Fruit fly (Drosophila melanogaster) whole organism, embryonic: ENCODE measurements around the gene Hmbs.

ENCODE experiments used
- Abd-B ChIP-seq: fragments of 200-800 bp; sonication (Bioruptor generic); optimal IDR thresholded peaks from 2 replicates; lab custom pipeline; 2018; ENCODE audit warnings: missing biosample characterization, mild to moderate bottlenecking, missing genetic modification characterization, moderate library complexity
- BEAF-32 ChIP-seq: fragments of 200-800 bp; sonication (Bioruptor generic); optimal IDR thresholded peaks from 3 replicates; lab custom pipeline; 2017; ENCODE audit warnings: missing biosample characterization, missing genetic modification characterization, mild to moderate bottlenecking, moderate library complexity, missing genetic modification reagents
- Bdp1 ChIP-seq: fragments of 200-800 bp; sonication (Bioruptor generic); optimal IDR thresholded peaks from 3 replicates; lab custom pipeline; 2016; ENCODE audit warnings: missing biosample characterization, missing genetic modification characterization
- BtbVII ChIP-seq: fragments of 200-800 bp; sonication (Bioruptor generic); optimal IDR thresholded peaks from 3 replicates; lab custom pipeline; 2017; ENCODE audit warnings: missing biosample characterization, mild to moderate bottlenecking, missing genetic modification characterization
- CG1024 ChIP-seq: fragments of 200-800 bp; sonication (Bioruptor generic); IDR thresholded peaks from 2 replicates; pipeline ENCODE4 v1.3.6; 2022; ENCODE audit warnings: missing biosample characterization, missing genetic modification characterization
- CG11695 ChIP-seq: fragments of 200-800 bp; sonication (Bioruptor generic); IDR thresholded peaks from 3 replicates; pipeline ENCODE4 v1.3.6; 2022; ENCODE audit warnings: missing biosample characterization, missing genetic modification characterization
- CG12942 ChIP-seq: fragments of 200-800 bp; sonication (Bioruptor generic); optimal IDR thresholded peaks from 3 replicates; lab custom pipeline; 2016; ENCODE audit warnings: missing biosample characterization, missing genetic modification characterization
- CG13424 ChIP-seq: fragments of 200-800 bp; sonication (Bioruptor generic); optimal IDR thresholded peaks from 2 replicates; lab custom pipeline; 2019; ENCODE audit warnings: missing biosample characterization, mild to moderate bottlenecking, missing genetic modification characterization, moderate library complexity
- CG16813 ChIP-seq: fragments of 200-800 bp; sonication (Bioruptor generic); IDR thresholded peaks from 3 replicates; pipeline ENCODE4 v1.3.6; 2022; ENCODE audit warnings: missing biosample characterization, missing genetic modification characterization; ENCODE audit not compliant: partially characterized antibody
- CG16863 ChIP-seq: fragments of 200-800 bp; sonication (Bioruptor generic); optimal IDR thresholded peaks from 3 replicates; lab custom pipeline; 2016; ENCODE audit warnings: missing biosample characterization, missing genetic modification characterization
- CG2199 ChIP-seq: fragments of 200-800 bp; sonication (Bioruptor generic); IDR thresholded peaks from 3 replicates; pipeline ENCODE4 v1.3.6; 2022; ENCODE audit warnings: missing biosample characterization, missing genetic modification characterization
- CG32772 ChIP-seq: fragments of 200-800 bp; sonication (Bioruptor generic); IDR thresholded peaks from 2 replicates; pipeline ENCODE4 v1.3.6; 2022; ENCODE audit warnings: missing biosample characterization, missing genetic modification characterization
- CG43689 ChIP-seq: fragments of 200-800 bp; sonication (Bioruptor generic); IDR thresholded peaks from 2 replicates; pipeline ENCODE4 v1.3.6; 2022; ENCODE audit warnings: missing biosample characterization, missing genetic modification characterization
- CG4617 ChIP-seq: fragments of 200-800 bp; sonication (Bioruptor generic); optimal IDR thresholded peaks from 3 replicates; lab custom pipeline; 2016; ENCODE audit warnings: missing biosample characterization, missing genetic modification characterization, borderline replicate concordance
- CG4820 ChIP-seq: fragments of 200-800 bp; sonication (Bioruptor generic); optimal IDR thresholded peaks from 3 replicates; lab custom pipeline; 2016; ENCODE audit warnings: missing biosample characterization, missing genetic modification characterization
- CG6683 ChIP-seq: fragments of 200-800 bp; sonication (Bioruptor generic); optimal IDR thresholded peaks from 2 replicates; lab custom pipeline; 2017; ENCODE audit warnings: missing biosample characterization, mild to moderate bottlenecking, missing genetic modification characterization, missing genetic modification reagents
- CG6689 ChIP-seq: fragments of 200-800 bp; sonication (Bioruptor generic); IDR thresholded peaks from 2 replicates; pipeline ENCODE4 v1.3.6; 2022; ENCODE audit warnings: missing biosample characterization, missing genetic modification characterization
- CG6791 ChIP-seq: fragments of 200-800 bp; sonication (Bioruptor generic); IDR thresholded peaks from 3 replicates; pipeline ENCODE4 v1.3.6; 2022; ENCODE audit warnings: missing biosample characterization, missing genetic modification characterization; ENCODE audit not compliant: partially characterized antibody
- CG6813 ChIP-seq: fragments of 200-800 bp; sonication (Bioruptor generic); optimal IDR thresholded peaks from 2 replicates; lab custom pipeline; 2017; ENCODE audit warnings: missing biosample characterization, missing genetic modification characterization, mild to moderate bottlenecking, moderate library complexity, missing genetic modification reagents
- CG7928 ChIP-seq: fragments of 200-800 bp; sonication (Bioruptor generic); optimal IDR thresholded peaks from 2 replicates; lab custom pipeline; 2017; ENCODE audit warnings: missing biosample characterization, mild to moderate bottlenecking, missing genetic modification characterization
- CG8089 ChIP-seq: fragments of 200-800 bp; sonication (Bioruptor generic); optimal IDR thresholded peaks from 3 replicates; lab custom pipeline; 2016; ENCODE audit warnings: missing biosample characterization, missing genetic modification characterization
- CG9437 ChIP-seq: fragments of 200-800 bp; sonication (Bioruptor generic); optimal IDR thresholded peaks from 2 replicates; lab custom pipeline; 2018; ENCODE audit warnings: missing biosample characterization, mild to moderate bottlenecking, missing genetic modification characterization
- CTCF ChIP-seq: fragments of 200-800 bp; sonication (Bioruptor generic); optimal IDR thresholded peaks from 2 replicates; lab custom pipeline; 2017; ENCODE audit warnings: missing biosample characterization, mild to moderate bottlenecking, missing genetic modification characterization, moderate library complexity
- D ChIP-seq, 2 experiments: fragments of 200-800 bp in 1 of 2; fragments of >200 bp in 1 of 2; sonication (Bioruptor generic) in 1 of 2; optimal IDR thresholded peaks; 2 replicates in 1 of 2; 3 replicates in 1 of 2; lab custom pipeline; 2017; ENCODE audit warnings: mild to moderate bottlenecking in 1 of 2, missing biosample characterization in 1 of 2, missing genetic modification characterization in 1 of 2, missing genetic modification reagents in 1 of 2
- Dek ChIP-seq: fragments of 200-800 bp; sonication (Bioruptor generic); optimal IDR thresholded peaks from 3 replicates; lab custom pipeline; 2019; ENCODE audit warnings: missing biosample characterization, mild to moderate bottlenecking, missing genetic modification characterization, moderate library complexity
- Dip2 ChIP-seq: fragments of 200-800 bp; sonication (Bioruptor generic); IDR thresholded peaks from 2 replicates; pipeline ENCODE4 v1.3.6; 2022; ENCODE audit warnings: missing biosample characterization, missing genetic modification characterization
- Dip3 ChIP-seq: fragments of 200-800 bp; sonication (Bioruptor generic); optimal IDR thresholded peaks from 3 replicates; lab custom pipeline; 2016; ENCODE audit warnings: missing biosample characterization, missing genetic modification characterization
- Gug ChIP-seq: fragments of 200-800 bp; sonication (Bioruptor generic); IDR thresholded peaks from 4 replicates; pipeline ENCODE4 v1.3.6; 2022; ENCODE audit warnings: missing biosample characterization, missing genetic modification characterization
- H15 ChIP-seq: fragments of 200-800 bp; sonication (Bioruptor generic); IDR thresholded peaks from 3 replicates; pipeline ENCODE4 v1.3.6; 2022; ENCODE audit warnings: missing biosample characterization, missing genetic modification characterization
- NC2α ChIP-seq: fragments of 200-800 bp; sonication (Bioruptor generic); optimal IDR thresholded peaks from 2 replicates; lab custom pipeline; 2016; ENCODE audit warnings: missing biosample characterization, missing genetic modification characterization
- Nf-YC ChIP-seq: fragments of 200-800 bp; optimal IDR thresholded peaks from 3 replicates; lab custom pipeline; 2019; ENCODE audit warnings: missing biosample characterization, mild to moderate bottlenecking, missing genetic modification characterization, moderate library complexity
- Optix ChIP-seq: fragments of 200-800 bp; sonication (Bioruptor generic); IDR thresholded peaks from 3 replicates; pipeline ENCODE4 v1.3.6; 2022; ENCODE audit warnings: missing biosample characterization, missing genetic modification characterization
- Ptx1 ChIP-seq: fragments of 200-800 bp; sonication (Bioruptor generic); IDR thresholded peaks from 2 replicates; pipeline ENCODE4 v1.3.6; 2022; ENCODE audit warnings: missing biosample characterization, missing genetic modification characterization
- Six4 ChIP-seq: fragments of 200-800 bp; sonication (Bioruptor generic); optimal IDR thresholded peaks from 2 replicates; lab custom pipeline; 2016; ENCODE audit warnings: missing biosample characterization, missing genetic modification characterization
- Sry-δ ChIP-seq: fragments of 200-800 bp; sonication (Bioruptor generic); optimal IDR thresholded peaks from 2 replicates; lab custom pipeline; 2016; ENCODE audit warnings: missing biosample characterization, missing genetic modification characterization
- Taf1 ChIP-seq: fragments of 200-800 bp; sonication (Bioruptor generic); IDR thresholded peaks from 2 replicates; pipeline ENCODE4 v1.3.6; 2022; ENCODE audit warnings: missing biosample characterization, missing genetic modification characterization
- Xbp1 ChIP-seq: fragments of 200-800 bp; sonication (Bioruptor generic); optimal IDR thresholded peaks from 3 replicates; lab custom pipeline; 2016; ENCODE audit warnings: missing biosample characterization, mild to moderate bottlenecking, missing genetic modification characterization
- al ChIP-seq: fragments of 200-800 bp; sonication (Bioruptor generic); IDR thresholded peaks from 2 replicates; pipeline ENCODE4 v1.3.6; 2022; ENCODE audit warnings: missing biosample characterization, missing genetic modification characterization
- bbx ChIP-seq: fragments of 200-800 bp; sonication (Bioruptor generic); IDR thresholded peaks from 2 replicates; pipeline ENCODE4 v1.3.6; 2022; ENCODE audit warnings: missing biosample characterization, missing genetic modification characterization; ENCODE audit not compliant: partially characterized antibody
- cas ChIP-seq: fragments of 200-800 bp; sonication (Bioruptor generic); IDR thresholded peaks from 2 replicates; pipeline ENCODE4 v1.3.6; 2022; ENCODE audit warnings: missing biosample characterization, missing genetic modification characterization
- crc ChIP-seq: fragments of 200-800 bp; sonication (Bioruptor generic); optimal IDR thresholded peaks from 2 replicates; lab custom pipeline; 2016; ENCODE audit warnings: missing biosample characterization, missing genetic modification characterization
- dati ChIP-seq: fragments of 200-800 bp; sonication (Bioruptor generic); IDR thresholded peaks from 2 replicates; pipeline ENCODE4 v1.3.6; 2022; ENCODE audit warnings: missing biosample characterization, missing genetic modification characterization
- fd3F ChIP-seq: fragments of 200-800 bp; sonication (Bioruptor generic); optimal IDR thresholded peaks from 2 replicates; lab custom pipeline; 2018; ENCODE audit warnings: missing biosample characterization, mild to moderate bottlenecking, missing genetic modification characterization, moderate library complexity
- gro ChIP-seq: fragments of 200-800 bp; sonication (Bioruptor generic); optimal IDR thresholded peaks from 2 replicates; lab custom pipeline; 2016; ENCODE audit warnings: missing biosample characterization, missing genetic modification characterization
- gt ChIP-seq: fragments of 200-800 bp; sonication (Bioruptor generic); IDR thresholded peaks from 2 replicates; pipeline ENCODE4 v1.3.6; 2022; ENCODE audit warnings: missing biosample characterization, missing genetic modification characterization
- her ChIP-seq: fragments of 200-800 bp; sonication (Bioruptor generic); optimal IDR thresholded peaks from 2 replicates; lab custom pipeline; 2016; ENCODE audit warnings: missing biosample characterization, missing genetic modification characterization
- lilli ChIP-seq: fragments of 200-800 bp; sonication (Bioruptor generic); optimal IDR thresholded peaks from 3 replicates; lab custom pipeline; 2016; ENCODE audit warnings: missing biosample characterization, missing genetic modification characterization
- nerfin-2 ChIP-seq: fragments of 200-800 bp; sonication (Bioruptor generic); IDR thresholded peaks from 2 replicates; pipeline ENCODE4 v1.3.6; 2022; ENCODE audit warnings: missing biosample characterization, missing genetic modification characterization; ENCODE audit not compliant: partially characterized antibody
- sug ChIP-seq: fragments of 200-800 bp; optimal IDR thresholded peaks from 2 replicates; lab custom pipeline; 2019; ENCODE audit warnings: missing biosample characterization, mild to moderate bottlenecking, missing genetic modification characterization, moderate library complexity
- toy ChIP-seq: fragments of 200-800 bp; sonication (Bioruptor generic); IDR thresholded peaks from 2 replicates; pipeline ENCODE4 v1.3.6; 2022; ENCODE audit warnings: missing biosample characterization, missing genetic modification characterization
- trh ChIP-seq: fragments of 200-800 bp; sonication (Bioruptor generic); optimal IDR thresholded peaks from 2 replicates; lab custom pipeline; 2016; ENCODE audit warnings: missing biosample characterization, missing genetic modification characterization

Hmbs gene

DNA sequence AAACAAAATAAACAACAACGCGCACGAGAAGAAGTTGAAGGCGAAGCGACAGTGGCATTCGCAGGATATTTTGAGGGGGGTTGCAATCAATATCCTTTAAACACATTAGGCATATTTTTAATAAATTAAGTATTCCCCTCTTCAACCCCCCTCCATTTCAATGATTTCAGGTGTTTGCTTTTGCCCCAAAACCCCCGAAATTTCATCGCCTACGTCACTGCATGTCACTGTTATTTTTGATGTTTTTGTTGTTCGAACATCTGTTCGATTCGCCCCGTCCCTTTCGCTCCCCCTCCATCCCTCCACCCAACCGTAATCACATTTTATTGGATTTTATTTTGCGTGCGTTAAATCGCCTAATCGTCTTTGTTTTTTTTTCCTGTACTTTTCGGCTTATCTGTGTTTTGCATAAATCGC lies 33.5 kb downstream of the Hmbs start (continued):
- TF ChIP-seq CG9437 (GFP tag; lab: Kevin White, UChicago) (peak; percentile 6), CG4617 (peak; percentile 46), CG6813 (peak; percentile 75), CG16863 (GFP tag; lab: Kevin White, UChicago) (peak; percentile 61), Dip3 (GFP tag; lab: Kevin White, UChicago) (peak; percentile 59), nerfin-2 (GFP tag; lab: Robert Waterston, UW) (no peak), CG12942 (GFP tag; lab: Kevin White, UChicago) (peak; percentile 70), gt (GFP tag; lab: Robert Waterston, UW) (peak; percentile 70), CG4820 (GFP tag; lab: Kevin White, UChicago) (peak; percentile 77), fd3F (GFP tag; lab: Kevin White, UChicago) (peak; percentile 62), Nf-YC (peak; percentile 18), Dip2 (no peak), CG11695 (GFP tag; lab: Robert Waterston, UW) (peak; percentile 85), trh (GFP tag; lab: Kevin White, UChicago) (peak; percentile 14), CG43689 (GFP tag; lab: Robert Waterston, UW) (peak; percentile 53; the same call in 1 of the 2 replicates), CG2199 (GFP tag; lab: Robert Waterston, UW) (peak; percentile 70; the same call in 2 of the 3 replicates), CG6683 (peak; percentile 66), CG1024 (peak; percentile 61; the same call in 1 of the 2 replicates), Optix (peak; percentile 85), Ptx1 (peak; percentile 85), CG8089 (GFP tag; lab: Kevin White, UChicago) (peak; percentile 47), Six4 (peak; percentile 61), gro (GFP tag; lab: Kevin White, UChicago) (peak; percentile 35), toy (0 out of 2 replicates have a peak, but pooled peaks have one; percentile 30), al (GFP tag; lab: Robert Waterston, UW) (peak; percentile 77), BtbVII (GFP tag; lab: Kevin White, UChicago) (peak; percentile 43), Sry-δ (GFP tag; lab: Kevin White, UChicago) (peak; percentile 36), D (optimal IDR thresholded peaks at IDR 0.05; lab: Kevin White, UChicago) (no peak), D (GFP tag; optimal IDR thresholded peaks at IDR 0.05; lab: Kevin White, UChicago) (peak; percentile 68), Bdp1 (GFP tag; lab: Kevin White, UChicago) (peak; percentile 32), CG6689 (GFP tag; lab: Robert Waterston, UW) (peak; percentile 86), bbx (GFP tag; lab: Robert Waterston, UW) (no peak), Taf1 (peak; percentile 69), Gug (peak; percentile 93), Xbp1 (GFP tag; lab: Kevin White, UChicago) (peak; percentile 80), cas (GFP tag; lab: Robert Waterston, UW) (0 out of 2 replicates have a peak, but pooled peaks have one; percentile 10), dati (GFP tag; lab: Robert Waterston, UW) (peak; percentile 59; the same call in 1 of the 2 replicates), her (GFP tag; lab: Kevin White, UChicago) (peak; percentile 47), H15 (GFP tag; lab: Robert Waterston, UW) (peak; percentile 83), CG32772 (GFP tag; lab: Robert Waterston, UW) (peak; percentile 82), Dek (peak; percentile 50), BEAF-32 (GFP tag; lab: Kevin White, UChicago) (no peak), CTCF (GFP tag; lab: Kevin White, UChicago) (no peak), Abd-B (GFP tag; lab: Kevin White, UChicago) (peak; percentile 68), CG13424 (tag; lab: Kevin White, UChicago) (peak; percentile 65), lilli (peak; percentile 81), CG6791 (no peak), crc (peak; percentile 63), sug (peak; percentile 33), NC2α (peak; percentile 15), CG7928 (GFP tag; lab: Kevin White, UChicago) (peak; percentile 20), CG16813 (GFP tag; lab: Robert Waterston, UW) (no peak)
